Fruit fly (Drosophila melanogaster): Measurements from ENCODE around the gene Hmgcr.
A peak's percentile ranks its signal among the peaks of the same experiment; 100 is the strongest.

Hmgcr gene

dm6 chr3R:23713901-23714300, 19.2 kb upstream of the Hmgcr start (continued):
- TF ChIP-seq chinmo (GFP tag; IDR thresholded peaks at IDR 0.05; ENCODE audit: partially characterized antibody) (no peak), pnt (GFP tag; optimal IDR thresholded peaks at IDR 0.05) (peak; percentile 34), ttk (GFP tag; IDR thresholded peaks at IDR 0.05) (peak; percentile 70), Vsx1 (GFP tag; optimal IDR thresholded peaks at IDR 0.05) (peak; percentile 39), Eip74EF (GFP tag; optimal IDR thresholded peaks at IDR 0.05) (peak in 1 of 2 experiments; percentile 48), Sin3A (optimal IDR thresholded peaks at IDR 0.05) (no peak), HLH4C (GFP tag; IDR thresholded peaks at IDR 0.05; ENCODE audit: partially characterized antibody) (no peak), cas (GFP tag; IDR thresholded peaks at IDR 0.05) (no peak), slp2 (GFP tag; optimal IDR thresholded peaks at IDR 0.05) (peak; percentile 44), Ets97D (GFP tag; optimal IDR thresholded peaks at IDR 0.05) (no peak), CG4730 (GFP tag; IDR thresholded peaks at IDR 0.05) (0 out of 2 replicates have a peak, but pooled peaks have one; percentile 15), CG12219 (GFP tag; optimal IDR thresholded peaks at IDR 0.05) (peak; percentile 57), Mes4 (GFP tag; optimal IDR thresholded peaks at IDR 0.05) (peak; percentile 43), CG8478 (optimal IDR thresholded peaks at IDR 0.05) (no peak), CG10366 (GFP tag; IDR thresholded peaks at IDR 0.05) (peak; percentile 58), abd-A (tag; optimal IDR thresholded peaks at IDR 0.05) (no peak), CG6683 (GFP tag; optimal IDR thresholded peaks at IDR 0.05) (no peak), ssp (GFP tag; IDR thresholded peaks at IDR 0.05) (0 out of 2 replicates have a peak, but pooled peaks have one; percentile 24), Doc2 (GFP tag; IDR thresholded peaks at IDR 0.05) (no peak), CG6689 (GFP tag; IDR thresholded peaks at IDR 0.05) (0 out of 2 replicates have a peak, but pooled peaks have one; percentile 21), unc-4 (GFP tag; IDR thresholded peaks at IDR 0.05; ENCODE audit: partially characterized antibody) (no peak), CG31224 (GFP tag; IDR thresholded peaks at IDR 0.05) (no peak), CG43689 (GFP tag; IDR thresholded peaks at IDR 0.05) (peak; percentile 27; the same call in 1 of the 2 replicates), CG30020 (tag; optimal IDR thresholded peaks at IDR 0.05) (no peak), jing (GFP tag; optimal IDR thresholded peaks at IDR 0.05) (peak; percentile 29), CG1024 (GFP tag; IDR thresholded peaks at IDR 0.05) (0 out of 2 replicates have a peak, but pooled peaks have one; percentile 18), peb (GFP tag; IDR thresholded peaks at IDR 0.05) (no peak), pita (GFP tag; optimal IDR thresholded peaks at IDR 0.05) (no peak), rib (GFP tag; IDR thresholded peaks at IDR 0.05) (no peak), CG31441 (GFP tag; IDR thresholded peaks at IDR 0.05) (peak; percentile 74), ftz-f1 (GFP tag; optimal IDR thresholded peaks at IDR 0.05) (no peak), sna (GFP tag; IDR thresholded peaks at IDR 0.05; ENCODE audit: partially characterized antibody) (no peak), Hr39 (optimal IDR thresholded peaks at IDR 0.05) (no peak), ap (GFP tag; IDR thresholded peaks at IDR 0.05) (peak; percentile 51), cg (GFP tag; optimal IDR thresholded peaks at IDR 0.05) (no peak), CG13624 (GFP tag; optimal IDR thresholded peaks at IDR 0.05) (peak; percentile 10), CG10431 (GFP tag; optimal IDR thresholded peaks at IDR 0.05) (no peak), CG12942 (GFP tag; optimal IDR thresholded peaks at IDR 0.05) (peak; percentile 40), Usf (GFP tag; optimal IDR thresholded peaks at IDR 0.05) (no peak), pb (GFP tag; optimal IDR thresholded peaks at IDR 0.05) (peak; percentile 11), CG14050 (GFP tag; IDR thresholded peaks at IDR 0.05) (no peak), oc (tag; optimal IDR thresholded peaks at IDR 0.05) (peak; percentile 65), CG10274 (GFP tag; optimal IDR thresholded peaks at IDR 0.05) (no peak), Kr (GFP tag; optimal IDR thresholded peaks at IDR 0.05) (no peak), CG14965 (GFP tag; optimal IDR thresholded peaks at IDR 0.05; ENCODE audit: borderline replicate concordance) (no peak), exex (tag; optimal IDR thresholded peaks at IDR 0.05) (no peak), danr (GFP tag; IDR thresholded peaks at IDR 0.05) (no peak), CG10321 (GFP tag; IDR thresholded peaks at IDR 0.05) (no peak), Med (GFP tag) (no peak), Myb (GFP tag; optimal IDR thresholded peaks at IDR 0.05) (no peak), CG14667 (GFP tag; IDR thresholded peaks at IDR 0.05) (peak; percentile 31), CG9727 (GFP tag; optimal IDR thresholded peaks at IDR 0.05) (peak; percentile 64), CG7786 (GFP tag; optimal IDR thresholded peaks at IDR 0.05) (peak; percentile 28)
